Worm (Caenorhabditis elegans) whole organism, L1 larva: Measurements from ENCODE around the gene str-87.

Source experiments
- mep-1 ChIP-seq: fragments of 150-350 bp; optimal IDR thresholded peaks from 2 replicates; lab custom pipeline; 2014; ENCODE audit warnings: missing biosample characterization, missing genetic modification characterization
- nhr-85 ChIP-seq: sonication (generic microtip); peaks from one replicate; lab custom pipeline; 2016; ENCODE audit warnings: missing genetic modification characterization, inconsistent platforms, missing compliant biosample characterization
- pax-3 ChIP-seq: fragments of 200-800 bp; sonication (Bioruptor generic); optimal IDR thresholded peaks from 2 replicates; lab custom pipeline; 2018; ENCODE audit warnings: mild to moderate bottlenecking, missing genetic modification characterization, moderate library complexity, missing compliant biosample characterization
- rnt-1 ChIP-seq: sonication (generic microtip); optimal IDR thresholded peaks from 2 replicates; lab custom pipeline; 2016; ENCODE audit warnings: mild to moderate bottlenecking, missing genetic modification characterization, moderate library complexity, missing compliant biosample characterization
- skn-1 ChIP-seq: fragments of 150-350 bp; optimal IDR thresholded peaks from 2 replicates; lab custom pipeline; 2014; ENCODE audit warnings: missing biosample characterization, missing genetic modification characterization
- unc-62 ChIP-seq: fragments of 150-350 bp; optimal IDR thresholded peaks from 2 replicates; lab custom pipeline; 2014; ENCODE audit warnings: missing biosample characterization, missing genetic modification reagents, missing genetic modification characterization
- xbp-1 ChIP-seq: sonication (generic microtip); optimal IDR thresholded peaks from 2 replicates; lab custom pipeline; 2016; ENCODE audit warnings: missing genetic modification characterization, missing compliant biosample characterization

- no peak for TF ChIP-seq unc-62
- TF ChIP-seq skn-1 (tag; lab: Kevin White, UChicago), result no peak
- no peak for TF ChIP-seq pax-3
- no peak for TF ChIP-seq mep-1 (tag; lab: Kevin White, UChicago)
- TF ChIP-seq rnt-1 (tag; lab: Kevin White, UChicago), result no peak
- TF ChIP-seq xbp-1 (tag; lab: Kevin White, UChicago), result no peak
- no peak for TF ChIP-seq nhr-85
Observed at ce11 chrV:9033267-9033666, 45.3 kb upstream of the str-87 start, which contains the start of gene C25E10.4.
